Fruit fly (Drosophila melanogaster) whole organism, prepupa: ENCODE measurements around the gene CCKLR-17D3.

ENCODE experiments used
- Blimp-1 ChIP-seq: fragments of 200-800 bp; sonication (Bioruptor generic); optimal IDR thresholded peaks from 3 replicates; lab custom pipeline; 2017; ENCODE audit warnings: missing biosample characterization, missing genetic modification characterization, mild to moderate bottlenecking, moderate library complexity, missing genetic modification reagents
- CG34406 ChIP-seq: fragments of 200-800 bp; sonication (Bioruptor generic); optimal IDR thresholded peaks from 3 replicates; lab custom pipeline; 2016; ENCODE audit warnings: missing biosample characterization, missing genetic modification characterization
- Ets21C ChIP-seq: fragments of 200-800 bp; sonication (Bioruptor generic); optimal IDR thresholded peaks from 3 replicates; lab custom pipeline; 2016; ENCODE audit warnings: missing biosample characterization, missing genetic modification characterization
- Smox ChIP-seq: fragments of 200-800 bp; sonication (Bioruptor generic); optimal IDR thresholded peaks from 3 replicates; lab custom pipeline; 2016; ENCODE audit warnings: missing biosample characterization, missing genetic modification characterization
- vri ChIP-seq: fragments of 200-800 bp; sonication (Bioruptor generic); optimal IDR thresholded peaks from 3 replicates; lab custom pipeline; 2016; ENCODE audit warnings: missing biosample characterization, mild to moderate bottlenecking, missing genetic modification characterization

DNA sequence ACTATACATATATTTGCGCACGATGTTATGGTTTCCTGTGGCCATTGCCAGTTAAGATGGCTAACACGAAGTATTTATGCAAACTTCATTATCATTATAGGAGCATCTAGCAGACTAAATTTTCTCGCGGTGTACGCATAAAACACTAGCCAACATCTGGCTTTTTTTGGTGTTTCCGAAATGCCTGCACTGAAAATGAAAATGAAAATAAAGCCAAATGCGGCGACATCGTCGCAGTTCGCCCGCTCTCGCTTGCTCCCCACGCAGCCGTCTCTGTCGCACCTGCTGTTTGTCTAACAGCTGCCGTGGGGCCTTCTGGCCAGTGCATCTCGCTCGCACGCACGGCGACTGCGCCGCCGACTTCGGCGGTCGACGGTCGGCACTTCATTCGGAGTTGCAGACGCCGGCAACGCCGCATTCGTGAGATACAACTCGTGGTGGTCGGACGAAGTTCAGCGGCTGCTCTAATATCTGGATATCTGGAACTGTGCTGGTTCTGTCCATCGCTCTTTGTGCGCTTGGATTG, 1.1 kb upstream of the CCKLR-17D3 start, which contains the start of gene CG6891:
- TF ChIP-seq vri (GFP tag; lab: Kevin White, UChicago) (peak; percentile 27), Smox (GFP tag; lab: Kevin White, UChicago) (peak; percentile 57), Ets21C (GFP tag; lab: Kevin White, UChicago) (peak; percentile 17), Blimp-1 (peak; percentile 100), CG34406 (GFP tag; lab: Kevin White, UChicago) (peak; percentile 20)
